Worm (Caenorhabditis elegans) whole organism, midembryonic: Measurements from ENCODE around the gene C30G12.1.

Source experiments
- T22C8.4 ChIP-seq: fragments of 200-800 bp; sonication (Bioruptor generic); IDR thresholded peaks from 2 replicates; pipeline ENCODE4 v1.3.6; 2022; ENCODE audit warnings: missing genetic modification characterization, missing compliant biosample characterization
- cog-1 ChIP-seq: sonication (generic microtip); optimal IDR thresholded peaks from 2 replicates; lab custom pipeline; 2016; ENCODE audit warnings: missing genetic modification characterization, missing compliant biosample characterization
- flt-1 ChIP-seq: fragments of 200-800 bp; sonication (Bioruptor generic); IDR thresholded peaks from 2 replicates; pipeline ENCODE4 v1.3.6; 2022; ENCODE audit warnings: missing genetic modification characterization, missing compliant biosample characterization
- klf-2 ChIP-seq: fragments of 200-800 bp; sonication (Bioruptor generic); conservative IDR thresholded peaks from 2 replicates; pipeline ENCODE4 v1.3.6; 2022; ENCODE audit warnings: missing genetic modification reagents, missing genetic modification characterization, missing compliant biosample characterization
- med-1 ChIP-seq: sonication (generic microtip); optimal IDR thresholded peaks from 2 replicates; lab custom pipeline; 2017; ENCODE audit warnings: missing genetic modification characterization, mild to moderate bottlenecking, missing compliant biosample characterization, antibody characterized with exemption, missing genetic modification reagents; ENCODE audit not compliant: insufficient read depth
- ref-1 ChIP-seq: fragments of 200-800 bp; sonication (Bioruptor generic); conservative IDR thresholded peaks from 2 replicates; pipeline ENCODE4 v1.3.6; 2022; ENCODE audit warnings: missing genetic modification reagents, missing genetic modification characterization, missing compliant biosample characterization
- tab-1 ChIP-seq: fragments of 200-800 bp; sonication (Bioruptor generic); IDR thresholded peaks from 2 replicates; pipeline ENCODE4 v1.3.6; 2022; ENCODE audit warnings: missing genetic modification characterization, missing compliant biosample characterization
- ztf-23 ChIP-seq: fragments of 200-800 bp; sonication (Bioruptor generic); IDR thresholded peaks from 2 replicates; pipeline ENCODE4 v1.3.6; 2022; ENCODE audit warnings: missing genetic modification reagents, missing genetic modification characterization, missing compliant biosample characterization
- ztf-29 ChIP-seq: fragments of 200-800 bp; sonication (Bioruptor generic); IDR thresholded peaks from 2 replicates; pipeline ENCODE4 v1.3.6; 2022; ENCODE audit warnings: missing genetic modification reagents, missing genetic modification characterization, missing compliant biosample characterization

The C30G12.1 gene

DNA sequence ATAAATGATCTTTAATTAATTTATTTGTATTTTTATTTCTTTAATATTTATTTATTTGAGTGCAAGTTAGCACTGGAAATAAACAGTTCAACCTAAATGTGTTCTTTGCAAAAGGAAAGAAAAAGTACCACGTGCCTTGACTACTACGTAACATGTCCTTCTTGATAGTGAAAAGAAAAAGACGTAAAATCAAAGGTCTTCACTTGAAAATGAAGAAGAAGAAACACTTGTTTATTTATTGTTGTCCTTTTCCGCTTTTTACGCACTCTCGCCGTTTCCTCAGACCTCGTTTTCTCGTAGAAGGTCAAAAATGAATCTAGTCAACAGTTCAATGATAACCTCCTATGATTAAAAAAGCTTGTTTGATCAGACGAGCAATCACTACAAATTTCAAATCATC is 21.2 kb upstream of the C30G12.1 start:
- no peak for TF ChIP-seq ztf-29 (GFP tag; lab: Robert Waterston, UW)
- TF ChIP-seq med-1 (GFP tag; lab: Kevin White, UChicago), result no peak
- TF ChIP-seq T22C8.4, result no peak
- TF ChIP-seq cog-1, result no peak
- no peak for TF ChIP-seq flt-1 (GFP tag; lab: Robert Waterston, UW)

DNA sequence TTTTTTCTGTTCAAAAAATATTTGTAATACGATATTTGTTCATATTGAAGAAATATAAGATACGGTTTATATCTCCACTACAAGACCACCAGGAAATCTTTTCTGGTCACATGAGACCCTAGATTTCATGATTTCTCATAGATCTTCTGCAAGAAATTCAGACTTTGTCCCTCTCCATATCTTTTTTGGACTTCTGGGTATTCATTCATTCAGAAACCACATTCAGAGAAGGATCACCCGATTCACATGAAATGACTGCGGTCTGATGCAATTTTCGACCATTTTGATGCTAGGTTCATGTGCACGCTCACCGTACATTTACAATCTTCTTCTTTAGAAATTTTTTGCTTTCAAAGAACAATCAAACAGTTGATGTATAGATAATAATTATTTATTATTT is 19.3 kb upstream of the C30G12.1 start:
- no peak for TF ChIP-seq tab-1 (GFP tag; lab: Robert Waterston, UW)
- no peak for TF ChIP-seq klf-2 (GFP tag; lab: Robert Waterston, UW)
- TF ChIP-seq T22C8.4, result no peak
- TF ChIP-seq ztf-23 (GFP tag; lab: Robert Waterston, UW), result no peak
- no peak for TF ChIP-seq ztf-29 (GFP tag; lab: Robert Waterston, UW)
- no peak for TF ChIP-seq flt-1 (GFP tag; lab: Robert Waterston, UW)
- TF ChIP-seq ref-1 (GFP tag; lab: Robert Waterston, UW), result no peak
- TF ChIP-seq cog-1, result no peak
- TF ChIP-seq med-1 (GFP tag; lab: Kevin White, UChicago), result no peak

DNA sequence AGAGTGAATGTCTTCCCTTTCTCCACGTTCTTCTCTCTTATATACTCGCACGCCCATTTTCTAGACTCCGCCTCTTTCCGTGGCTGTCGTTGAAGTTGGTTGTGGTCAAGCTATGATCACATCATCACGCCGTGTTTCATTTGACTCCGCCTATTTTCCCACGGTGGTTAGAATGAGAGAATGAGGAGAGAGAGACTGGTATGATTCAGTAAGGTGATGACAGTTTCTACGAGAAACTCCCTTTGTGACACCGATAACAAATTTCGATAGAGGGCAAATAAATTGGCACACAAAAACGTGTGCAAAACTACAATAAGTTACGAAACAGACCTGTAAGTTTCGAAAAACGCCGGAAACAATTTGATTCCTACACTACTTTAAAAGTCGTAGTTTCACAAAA is 18.6 kb upstream of the C30G12.1 start:
- TF ChIP-seq klf-2 (GFP tag; lab: Robert Waterston, UW), result no peak
- TF ChIP-seq flt-1 (GFP tag; lab: Robert Waterston, UW), result no peak
- TF ChIP-seq ztf-23 (GFP tag; lab: Robert Waterston, UW), result no peak

DNA sequence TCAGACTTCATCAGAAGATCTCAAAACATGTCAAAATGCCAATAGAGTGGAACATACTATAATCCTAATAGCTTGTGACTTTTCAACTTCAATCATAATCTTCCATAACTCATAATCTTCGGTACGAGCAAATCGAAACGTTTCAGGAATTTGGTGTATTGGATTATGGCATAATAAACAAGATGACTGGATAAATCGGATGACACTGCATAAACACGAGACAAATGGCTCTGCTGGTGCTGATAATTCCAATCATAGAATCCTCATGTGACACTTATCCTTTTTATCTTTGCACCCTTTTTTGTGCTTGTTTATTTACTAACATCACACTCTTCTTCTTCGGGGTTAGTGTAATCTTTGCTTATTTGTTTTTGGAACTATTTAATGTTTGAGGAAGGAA is 16.1 kb upstream of the C30G12.1 start:
- TF ChIP-seq ztf-23 (GFP tag; lab: Robert Waterston, UW), result no peak
- no peak for TF ChIP-seq ztf-29 (GFP tag; lab: Robert Waterston, UW)
- TF ChIP-seq T22C8.4, result no peak
- no peak for TF ChIP-seq tab-1 (GFP tag; lab: Robert Waterston, UW)
- no peak for TF ChIP-seq flt-1 (GFP tag; lab: Robert Waterston, UW)

DNA sequence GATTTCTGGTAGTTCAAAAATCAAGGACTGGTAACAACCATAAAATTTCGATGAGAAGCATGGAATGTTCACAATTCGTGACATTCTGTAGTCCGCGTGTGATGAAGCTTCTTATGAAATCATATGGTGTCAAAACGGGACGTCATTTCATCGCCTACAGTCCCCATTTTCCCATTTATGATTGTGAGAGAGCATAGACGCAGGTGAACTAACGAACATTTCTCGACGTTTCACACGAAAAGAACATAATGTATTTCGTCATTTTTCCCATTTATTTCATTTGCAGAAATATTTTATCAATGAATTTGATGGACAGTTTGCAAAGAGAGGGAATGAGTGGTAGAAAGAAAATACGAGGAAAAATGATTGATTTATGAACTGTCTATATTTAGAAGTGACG is 12.0 kb upstream of the C30G12.1 start:
- TF ChIP-seq T22C8.4 (no peak), med-1 (GFP tag; lab: Kevin White, UChicago) (no peak), klf-2 (GFP tag; lab: Robert Waterston, UW) (no peak), ztf-23 (GFP tag; lab: Robert Waterston, UW) (no peak), ztf-29 (GFP tag; lab: Robert Waterston, UW) (no peak), ref-1 (GFP tag; lab: Robert Waterston, UW) (no peak), cog-1 (no peak), tab-1 (GFP tag; lab: Robert Waterston, UW) (no peak), flt-1 (GFP tag; lab: Robert Waterston, UW) (no peak)

DNA sequence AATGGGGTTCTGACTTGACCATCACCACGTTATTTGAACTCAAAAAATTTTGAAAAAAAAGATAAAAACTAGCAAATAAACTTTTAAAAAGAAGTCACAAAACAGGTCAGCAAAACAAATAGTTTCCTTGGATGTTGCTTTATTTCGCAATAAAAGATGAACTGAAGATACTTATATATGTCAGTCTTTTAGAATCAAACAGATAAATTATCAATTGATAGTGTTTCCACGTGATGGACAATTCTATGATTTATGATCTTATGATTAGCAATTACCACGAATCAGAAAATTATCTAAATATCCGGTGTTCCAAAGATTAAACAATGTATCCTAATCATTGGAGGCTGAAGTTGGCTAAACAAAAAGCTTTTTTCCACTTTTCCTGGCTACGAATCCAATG is 11.4 kb upstream of the C30G12.1 start:
- TF ChIP-seq ztf-23 (GFP tag; lab: Robert Waterston, UW) (no peak), ztf-29 (GFP tag; lab: Robert Waterston, UW) (no peak), ref-1 (GFP tag; lab: Robert Waterston, UW) (no peak), T22C8.4 (no peak)

DNA sequence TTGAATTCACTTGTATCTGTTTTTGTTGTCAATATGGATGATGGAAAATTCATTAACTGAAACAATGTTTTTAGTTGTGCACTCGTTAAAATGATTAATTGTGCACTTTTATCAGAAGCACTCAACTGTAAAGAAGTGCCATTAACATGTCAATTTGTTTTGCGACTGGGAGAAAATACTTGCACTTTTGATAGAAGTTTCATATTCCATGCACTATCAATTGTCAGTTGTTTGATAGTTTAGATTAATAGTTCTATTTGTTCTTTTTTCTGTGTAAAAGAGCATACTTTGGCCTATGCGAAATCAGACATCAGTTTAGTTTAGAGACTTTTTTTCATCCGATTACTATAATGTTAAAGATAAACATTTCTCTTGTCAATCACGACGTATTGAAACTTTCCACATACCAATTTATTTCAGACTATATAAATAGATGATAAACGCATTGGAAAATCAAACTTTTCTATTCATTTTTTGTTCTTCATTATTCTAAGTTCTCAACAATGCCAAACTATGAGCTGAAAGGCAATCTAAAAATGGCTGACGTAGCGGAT is 9.1 kb upstream of the C30G12.1 start, which contains the start of gene C30G12.2:
C30G12.2 (plus strand) TSS at position 504 of the 554 bp plus-strand sequence.
- TF ChIP-seq ztf-23 (GFP tag; lab: Robert Waterston, UW), result no peak
- TF ChIP-seq med-1 (GFP tag; lab: Kevin White, UChicago), result no peak
- no peak for TF ChIP-seq T22C8.4
- no peak for TF ChIP-seq cog-1
- TF ChIP-seq ref-1 (GFP tag; lab: Robert Waterston, UW), result no peak
- TF ChIP-seq klf-2 (GFP tag; lab: Robert Waterston, UW), result no peak
- TF ChIP-seq tab-1 (GFP tag; lab: Robert Waterston, UW), result no peak
- TF ChIP-seq ztf-29 (GFP tag; lab: Robert Waterston, UW), result no peak
- no peak for TF ChIP-seq flt-1 (GFP tag; lab: Robert Waterston, UW)

DNA sequence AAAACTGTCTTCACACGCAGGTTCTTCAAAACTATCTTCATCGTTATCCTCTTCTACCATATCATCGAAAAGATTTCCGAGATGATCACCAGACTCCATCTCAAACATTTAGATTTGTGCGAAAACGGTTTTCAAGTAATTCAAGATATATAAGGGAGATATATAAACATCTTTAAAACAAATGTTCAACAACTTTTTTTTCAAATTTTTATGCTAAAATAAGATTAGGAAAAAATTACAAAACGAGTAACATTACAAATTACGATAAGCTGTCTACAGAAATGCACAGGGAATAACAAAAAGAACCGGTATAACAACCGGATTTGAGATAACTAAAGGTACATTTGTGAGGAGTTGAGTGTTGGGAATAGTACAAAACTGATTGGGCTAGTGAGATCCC is 3.2 kb upstream of the C30G12.1 start, which contains the start of gene C30G12.6:
C30G12.6 (minus strand) TSS at position 101 of the 400 bp plus-strand sequence.
- no peak for TF ChIP-seq ref-1 (GFP tag; lab: Robert Waterston, UW)
- TF ChIP-seq flt-1 (GFP tag; lab: Robert Waterston, UW), result no peak
- TF ChIP-seq ztf-23 (GFP tag; lab: Robert Waterston, UW), result no peak
- no peak for TF ChIP-seq ztf-29 (GFP tag; lab: Robert Waterston, UW)
- no peak for TF ChIP-seq tab-1 (GFP tag; lab: Robert Waterston, UW)
- no peak for TF ChIP-seq med-1 (GFP tag; lab: Kevin White, UChicago)
- no peak for TF ChIP-seq klf-2 (GFP tag; lab: Robert Waterston, UW)
- TF ChIP-seq T22C8.4, result no peak
- TF ChIP-seq cog-1, result no peak

DNA sequence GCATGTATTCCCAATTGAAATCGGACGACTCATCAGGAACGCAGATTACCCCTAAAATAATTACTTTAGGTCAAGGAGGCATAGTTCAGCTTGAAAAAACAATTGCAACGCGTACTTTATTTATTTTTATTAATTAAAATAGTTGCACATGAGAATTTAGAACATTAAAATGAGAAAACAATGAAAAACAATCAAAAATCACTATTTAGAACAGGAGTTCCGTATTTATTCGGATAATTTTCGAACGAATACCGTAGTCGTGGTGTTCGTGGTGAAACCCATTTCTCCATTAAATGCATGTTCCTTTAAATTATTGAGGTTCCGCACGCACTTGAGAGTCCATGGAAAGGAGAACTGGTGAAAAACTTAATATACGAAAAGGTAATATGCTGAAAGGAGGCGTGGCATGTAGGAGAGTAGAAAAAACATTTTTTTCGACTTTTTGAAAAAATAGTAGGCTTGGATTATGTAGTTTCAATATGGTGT is 902 bp upstream of the C30G12.1 start, which contains the start of gene puf-8:
puf-8 (minus strand) TSS at position 51 of the 486 bp plus-strand sequence.
- TF ChIP-seq klf-2 (GFP tag; lab: Robert Waterston, UW) (no peak), ztf-29 (GFP tag; lab: Robert Waterston, UW) (no peak), T22C8.4 (no peak), med-1 (GFP tag; lab: Kevin White, UChicago) (no peak), tab-1 (GFP tag; lab: Robert Waterston, UW) (no peak), cog-1 (no peak), ref-1 (GFP tag; lab: Robert Waterston, UW) (no peak), ztf-23 (GFP tag; lab: Robert Waterston, UW) (no peak), flt-1 (GFP tag; lab: Robert Waterston, UW) (no peak)

DNA sequence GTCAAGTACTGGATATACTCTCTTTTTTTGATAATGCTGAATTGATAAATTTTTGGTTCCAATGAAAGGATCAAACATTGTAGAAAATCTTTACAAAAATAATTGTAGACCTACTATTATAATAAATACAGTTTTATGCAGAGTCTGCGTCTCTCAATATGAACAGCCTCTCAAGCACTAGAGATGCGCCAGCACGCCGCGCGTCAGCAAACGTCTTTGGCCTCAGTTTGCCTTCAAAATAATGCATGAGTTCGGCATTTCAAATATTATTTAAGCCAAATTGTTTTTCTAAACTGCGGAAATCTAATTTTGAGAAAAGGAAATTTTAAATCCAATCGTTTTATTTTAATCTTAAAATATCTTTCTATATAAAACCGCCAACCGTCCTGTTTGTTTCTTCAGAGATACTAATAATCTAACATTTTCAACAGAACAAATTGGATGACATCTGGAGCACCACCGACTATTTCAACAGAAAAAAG is 2.6 kb downstream of the C30G12.1 start, which contains the start of gene cul-4:
cul-4 (plus strand) TSS at position 432 of the 482 bp plus-strand sequence.
- TF ChIP-seq flt-1 (GFP tag; lab: Robert Waterston, UW) (no peak), cog-1 (no peak), ztf-23 (GFP tag; lab: Robert Waterston, UW) (no peak), T22C8.4 (no peak), klf-2 (GFP tag; lab: Robert Waterston, UW) (no peak)
